Fruit fly (Drosophila melanogaster): ENCODE data around the gene CG13713.

The CG13713 gene

DNA sequence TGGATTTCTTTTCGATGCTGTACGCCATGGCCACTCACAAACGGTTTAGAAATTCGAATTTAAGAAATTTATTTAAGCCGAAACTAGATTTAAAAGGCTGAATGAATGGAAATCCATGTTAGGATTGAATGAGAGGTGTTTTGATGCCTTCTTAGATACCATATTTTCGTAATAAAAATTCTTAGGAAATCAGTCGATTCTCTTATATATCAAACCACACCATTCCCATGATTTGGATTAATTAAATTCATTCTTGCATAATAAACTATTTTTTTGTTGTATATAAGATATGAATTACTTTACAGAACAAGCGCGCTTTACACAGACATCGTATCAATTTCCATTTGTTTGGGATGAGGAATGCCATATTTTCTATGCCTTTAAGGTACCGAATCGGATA is 8.7 kb upstream of the CG13713 start, which contains the start of gene CG7514:
CG7514 (minus strand) TSS at position 101 of the 400 bp plus-strand sequence.
- TF ChIP-seq Snoo (tag; optimal IDR thresholded peaks at IDR 0.05) (no peak), fd96Ca (GFP tag; IDR thresholded peaks at IDR 0.05) (no peak), CG8301 (tag; optimal IDR thresholded peaks at IDR 0.05) (no peak), CG8159 (tag; optimal IDR thresholded peaks at IDR 0.05) (no peak), CG14655 (GFP tag; optimal IDR thresholded peaks at IDR 0.05) (no peak), CG4496 (GFP tag; IDR thresholded peaks at IDR 0.05) (no peak), CG34367 (tag; optimal IDR thresholded peaks at IDR 0.05) (no peak), CG32121 (GFP tag; IDR thresholded peaks at IDR 0.05) (no peak), EcR (GFP tag; optimal IDR thresholded peaks at IDR 0.05) (no peak), rn (GFP tag; IDR thresholded peaks at IDR 0.05) (no peak)

DNA sequence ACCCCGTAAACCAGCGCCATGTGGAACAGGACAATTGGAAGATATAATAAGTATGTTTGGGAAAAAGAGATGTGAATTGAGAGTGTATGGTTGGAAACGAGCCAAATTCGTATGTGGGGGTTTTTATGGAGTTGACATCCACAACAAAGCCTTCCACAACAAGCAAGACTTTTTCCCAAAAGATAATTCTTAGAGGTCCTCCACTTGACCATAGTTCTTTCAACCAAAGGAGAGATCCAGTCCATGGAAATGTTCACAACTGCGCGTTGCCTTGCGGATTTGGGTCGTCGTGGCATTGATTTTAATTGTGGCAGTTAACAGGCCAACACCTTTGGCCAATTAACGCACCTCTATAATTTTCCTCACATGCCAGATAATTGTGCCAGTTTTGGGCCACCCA is 7.4 kb upstream of the CG13713 start, which contains the start of gene CG18418:
CG18418 (minus strand) TSS at position 101 of the 400 bp plus-strand sequence.
- no peak for TF ChIP-seq CG34367 (tag; optimal IDR thresholded peaks at IDR 0.05)
- no peak for TF ChIP-seq Pif1B (GFP tag; optimal IDR thresholded peaks at IDR 0.05)
- TF ChIP-seq Pif1A (GFP tag; optimal IDR thresholded peaks at IDR 0.05): no peak
- no peak for TF ChIP-seq EcR (GFP tag; optimal IDR thresholded peaks at IDR 0.05)
- TF ChIP-seq CG17806 (tag; optimal IDR thresholded peaks at IDR 0.05): no peak
- no peak for TF ChIP-seq CG14655 (GFP tag; optimal IDR thresholded peaks at IDR 0.05)
- no peak for TF ChIP-seq D1 (tag; optimal IDR thresholded peaks at IDR 0.05)
- TF ChIP-seq gl (tag; optimal IDR thresholded peaks at IDR 0.05): no peak
- no peak for TF ChIP-seq CG15710 (tag; optimal IDR thresholded peaks at IDR 0.05)
- no peak for TF ChIP-seq CG8159 (tag; optimal IDR thresholded peaks at IDR 0.05)
- no peak for TF ChIP-seq CG13204 (GFP tag; optimal IDR thresholded peaks at IDR 0.05)
- TF ChIP-seq Ets98B (GFP tag; IDR thresholded peaks at IDR 0.05): no peak
- no peak for TF ChIP-seq fd96Ca (GFP tag; IDR thresholded peaks at IDR 0.05)
- TF ChIP-seq CG12605 (GFP tag; IDR thresholded peaks at IDR 0.05): no peak
- no peak for TF ChIP-seq CG10348 (GFP tag; IDR thresholded peaks at IDR 0.05)
- TF ChIP-seq CG8301 (tag; optimal IDR thresholded peaks at IDR 0.05): no peak
- no peak for TF ChIP-seq CG32121 (GFP tag; IDR thresholded peaks at IDR 0.05)
- no peak for TF ChIP-seq CG9948 (tag; optimal IDR thresholded peaks at IDR 0.05)
- TF ChIP-seq rn (GFP tag; IDR thresholded peaks at IDR 0.05): no peak
- TF ChIP-seq CG4496 (GFP tag; IDR thresholded peaks at IDR 0.05): no peak

DNA sequence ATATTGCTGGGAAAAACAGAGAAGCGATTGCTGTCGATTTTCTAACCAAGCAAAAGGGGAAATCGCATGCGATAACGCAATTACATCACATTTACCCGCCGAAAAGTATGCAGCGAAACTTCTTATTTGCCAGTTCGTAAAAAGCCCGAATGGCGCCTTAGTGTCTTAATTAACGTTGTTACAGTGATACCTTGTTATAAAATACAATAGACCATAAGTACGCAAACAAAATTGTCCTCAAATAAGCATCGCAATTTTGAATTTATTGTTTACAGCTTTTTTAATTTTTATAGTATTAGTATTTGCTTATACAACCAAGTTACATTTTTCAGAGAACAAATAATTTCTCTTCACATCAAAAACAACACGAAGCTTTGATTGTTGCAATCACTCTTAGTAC is 6.7 kb upstream of the CG13713 start:
- TF ChIP-seq CG32121 (GFP tag; IDR thresholded peaks at IDR 0.05): peak; percentile 40; the same call in 1 of the 2 replicates
- TF ChIP-seq Pif1B (GFP tag; optimal IDR thresholded peaks at IDR 0.05): no peak
- TF ChIP-seq CG4496 (GFP tag; IDR thresholded peaks at IDR 0.05): peak; percentile 55; the same call in 1 of the 3 replicates
- TF ChIP-seq CG8159 (tag; optimal IDR thresholded peaks at IDR 0.05): peak; percentile 38
- TF ChIP-seq EcR (GFP tag; optimal IDR thresholded peaks at IDR 0.05): no peak
- peak; percentile 43 for TF ChIP-seq CG15710 (tag; optimal IDR thresholded peaks at IDR 0.05)
- TF ChIP-seq fd96Ca (GFP tag; IDR thresholded peaks at IDR 0.05): no peak
- peak; percentile 42 for TF ChIP-seq CG17806 (tag; optimal IDR thresholded peaks at IDR 0.05)
- peak; percentile 43 for TF ChIP-seq CG14655 (GFP tag; optimal IDR thresholded peaks at IDR 0.05)
- no peak for TF ChIP-seq CG13204 (GFP tag; optimal IDR thresholded peaks at IDR 0.05)
- TF ChIP-seq CG10348 (GFP tag; IDR thresholded peaks at IDR 0.05): no peak
- 0 out of 2 replicates have a peak, but pooled peaks have one; percentile 24 for TF ChIP-seq rn (GFP tag; IDR thresholded peaks at IDR 0.05)
- TF ChIP-seq CG12605 (GFP tag; IDR thresholded peaks at IDR 0.05): peak; percentile 34; the same call in 1 of the 2 replicates
- peak; percentile 38 for TF ChIP-seq Snoo (tag; optimal IDR thresholded peaks at IDR 0.05)
- TF ChIP-seq CG9948 (tag; optimal IDR thresholded peaks at IDR 0.05): no peak
- TF ChIP-seq CG8301 (tag; optimal IDR thresholded peaks at IDR 0.05): peak; percentile 36
- no peak for TF ChIP-seq gl (tag; optimal IDR thresholded peaks at IDR 0.05)
- peak; percentile 13 for TF ChIP-seq CG34367 (tag; optimal IDR thresholded peaks at IDR 0.05)
- TF ChIP-seq D1 (tag; optimal IDR thresholded peaks at IDR 0.05): no peak
- TF ChIP-seq Ets98B (GFP tag; IDR thresholded peaks at IDR 0.05): peak; percentile 60
- no peak for TF ChIP-seq Pif1A (GFP tag; optimal IDR thresholded peaks at IDR 0.05)

DNA sequence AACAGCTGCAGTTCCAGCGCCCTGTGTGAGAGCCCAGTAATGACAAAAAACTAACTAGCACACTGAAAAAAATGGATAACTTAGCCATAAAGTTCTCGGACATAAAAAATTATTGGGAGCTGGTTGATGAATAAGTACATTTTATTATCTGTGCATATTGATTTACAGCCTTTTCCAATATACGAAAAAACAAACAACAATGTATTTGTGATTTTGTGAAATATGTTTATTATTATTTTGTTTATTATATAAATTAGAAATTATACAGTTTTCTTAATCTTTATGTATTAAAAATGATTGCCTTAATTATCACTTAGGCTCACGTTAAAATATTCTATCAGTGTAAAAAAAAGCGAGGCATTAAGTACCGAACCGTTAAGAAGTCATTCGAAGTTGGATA is 5.6 kb upstream of the CG13713 start:
- TF ChIP-seq Snoo (tag; optimal IDR thresholded peaks at IDR 0.05): no peak
- no peak for TF ChIP-seq gl (tag; optimal IDR thresholded peaks at IDR 0.05)
- TF ChIP-seq Ets98B (GFP tag; IDR thresholded peaks at IDR 0.05): no peak
- TF ChIP-seq CG4496 (GFP tag; IDR thresholded peaks at IDR 0.05): peak; percentile 69; the same call in 2 of the 3 replicates
- peak; percentile 84 for TF ChIP-seq CG14655 (GFP tag; optimal IDR thresholded peaks at IDR 0.05)
- TF ChIP-seq CG15710 (tag; optimal IDR thresholded peaks at IDR 0.05): peak; percentile 56
- TF ChIP-seq CG12605 (GFP tag; IDR thresholded peaks at IDR 0.05): 0 out of 2 replicates have a peak, but pooled peaks have one; percentile 12
- TF ChIP-seq Pif1A (GFP tag; optimal IDR thresholded peaks at IDR 0.05): no peak
- no peak for TF ChIP-seq CG13204 (GFP tag; optimal IDR thresholded peaks at IDR 0.05)
- no peak for TF ChIP-seq Pif1B (GFP tag; optimal IDR thresholded peaks at IDR 0.05)
- no peak for TF ChIP-seq CG10348 (GFP tag; IDR thresholded peaks at IDR 0.05)
- TF ChIP-seq fd96Ca (GFP tag; IDR thresholded peaks at IDR 0.05): no peak
- peak; percentile 72 for TF ChIP-seq CG8159 (tag; optimal IDR thresholded peaks at IDR 0.05)
- no peak for TF ChIP-seq EcR (GFP tag; optimal IDR thresholded peaks at IDR 0.05)
- TF ChIP-seq CG34367 (tag; optimal IDR thresholded peaks at IDR 0.05): peak; percentile 15
- no peak for TF ChIP-seq rn (GFP tag; IDR thresholded peaks at IDR 0.05)
- peak; percentile 70 for TF ChIP-seq CG8301 (tag; optimal IDR thresholded peaks at IDR 0.05)
- peak; percentile 77 for TF ChIP-seq CG9948 (tag; optimal IDR thresholded peaks at IDR 0.05)
- peak; percentile 25 for TF ChIP-seq D1 (tag; optimal IDR thresholded peaks at IDR 0.05)
- peak; percentile 65 for TF ChIP-seq CG17806 (tag; optimal IDR thresholded peaks at IDR 0.05)
- TF ChIP-seq CG32121 (GFP tag; IDR thresholded peaks at IDR 0.05): no peak

DNA sequence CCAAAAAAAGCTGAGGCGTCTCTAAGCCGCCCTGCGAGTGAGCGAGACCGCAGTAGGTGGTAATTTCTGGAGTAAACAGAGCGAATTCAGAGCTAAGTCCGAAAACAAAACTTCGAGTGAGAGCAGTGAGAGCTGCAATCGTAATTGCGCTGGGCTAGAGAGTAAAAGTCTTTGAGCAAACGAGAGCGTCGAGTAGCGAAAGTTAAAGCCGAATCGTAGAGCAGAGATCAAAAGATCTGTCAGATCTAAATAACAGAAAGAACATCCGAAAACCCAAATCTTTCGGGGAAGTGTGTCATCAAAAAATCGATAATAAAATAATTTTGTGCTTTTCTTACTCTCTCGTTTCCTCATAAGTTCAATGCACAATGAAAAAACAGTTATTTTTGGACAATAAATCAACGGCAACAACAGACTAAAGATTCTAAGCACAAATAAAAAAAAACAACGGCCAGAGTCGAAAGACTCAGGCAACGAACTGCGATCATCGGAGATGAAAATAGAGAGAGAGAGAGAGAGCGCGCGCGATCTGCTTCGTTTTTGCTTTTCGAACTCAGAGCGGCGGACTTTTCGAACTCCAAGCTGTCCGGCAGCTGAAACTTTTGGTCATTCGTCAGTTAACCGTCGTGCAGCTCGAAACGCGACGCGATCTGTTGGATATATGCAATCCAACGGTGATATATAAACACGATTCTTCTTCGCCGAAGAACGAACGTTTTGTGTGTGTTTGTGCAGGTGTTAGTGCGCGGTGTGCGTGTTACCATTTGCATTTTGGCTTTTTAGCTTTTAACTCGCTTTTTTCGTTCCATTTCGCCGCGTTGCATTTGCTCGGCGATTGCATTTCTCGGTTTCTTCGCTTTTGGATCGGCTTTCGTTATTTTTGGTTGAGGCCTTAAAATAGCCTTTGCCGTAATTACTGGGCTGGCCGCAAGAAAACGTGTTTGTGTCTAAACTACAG is 4.9 kb upstream of the CG13713 start, which contains the start of gene RhoGEF64C:
RhoGEF64C (plus strand) TSS at position 607 of the 958 bp plus-strand sequence.
- TF ChIP-seq EcR (GFP tag; optimal IDR thresholded peaks at IDR 0.05) (peak; percentile 42), CG13204 (GFP tag; optimal IDR thresholded peaks at IDR 0.05) (no peak), D1 (tag; optimal IDR thresholded peaks at IDR 0.05) (no peak), CG9948 (tag; optimal IDR thresholded peaks at IDR 0.05) (no peak), Snoo (tag; optimal IDR thresholded peaks at IDR 0.05) (no peak), CG8301 (tag; optimal IDR thresholded peaks at IDR 0.05) (no peak), rn (GFP tag; IDR thresholded peaks at IDR 0.05) (no peak), CG4496 (GFP tag; IDR thresholded peaks at IDR 0.05) (0 out of 3 replicates have a peak, but pooled peaks have one; percentile 25), CG34367 (tag; optimal IDR thresholded peaks at IDR 0.05) (no peak), CG17806 (tag; optimal IDR thresholded peaks at IDR 0.05) (no peak), CG8159 (tag; optimal IDR thresholded peaks at IDR 0.05) (no peak), CG32121 (GFP tag; IDR thresholded peaks at IDR 0.05) (no peak), Ets98B (GFP tag; IDR thresholded peaks at IDR 0.05) (peak; percentile 9; the same call in 1 of the 2 replicates), Pif1B (GFP tag; optimal IDR thresholded peaks at IDR 0.05) (no peak), CG10348 (GFP tag; IDR thresholded peaks at IDR 0.05) (no peak)

Data from whole organism, pupa.